Fruit fly (Drosophila melanogaster) whole organism, embryonic: ENCODE results near the gene CG42495.
A peak's percentile ranks its signal among the peaks of the same experiment; 100 is the strongest.

Experiments
- Asciz ChIP-seq: fragments of 200-800 bp; sonication (Bioruptor generic); optimal IDR thresholded peaks from 2 replicates; lab custom pipeline; 2017; ENCODE audit warnings: missing biosample characterization, mild to moderate bottlenecking, missing genetic modification characterization, missing genetic modification reagents
- CG11560 ChIP-seq: fragments of 200-800 bp; sonication (Bioruptor generic); IDR thresholded peaks from 3 replicates; pipeline ENCODE4 v1.3.6; 2022; ENCODE audit warnings: missing biosample characterization, missing genetic modification characterization
- CG1233 ChIP-seq: fragments of 200-800 bp; sonication (Bioruptor generic); optimal IDR thresholded peaks from 4 replicates; lab custom pipeline; 2018; ENCODE audit warnings: missing biosample characterization, mild to moderate bottlenecking, missing genetic modification characterization
- CG12659 ChIP-seq: fragments of 200-800 bp; sonication (Bioruptor generic); optimal IDR thresholded peaks from 3 replicates; lab custom pipeline; 2017; ENCODE audit warnings: mild to moderate bottlenecking, missing biosample characterization, missing genetic modification reagents, missing genetic modification characterization
- CG15011 ChIP-seq: fragments of 200-800 bp; sonication (Bioruptor generic); optimal IDR thresholded peaks from 3 replicates; lab custom pipeline; 2018; ENCODE audit warnings: missing biosample characterization, mild to moderate bottlenecking, missing genetic modification characterization
- CG15696 ChIP-seq: fragments of 200-800 bp; sonication (Bioruptor generic); optimal IDR thresholded peaks from 2 replicates; lab custom pipeline; 2019; ENCODE audit warnings: missing biosample characterization, mild to moderate bottlenecking, missing genetic modification characterization, moderate library complexity
- CG16863 ChIP-seq: fragments of 200-800 bp; sonication (Bioruptor generic); optimal IDR thresholded peaks from 3 replicates; lab custom pipeline; 2016; ENCODE audit warnings: missing biosample characterization, missing genetic modification characterization
- CG17361 ChIP-seq: fragments of 200-800 bp; sonication (Bioruptor generic); IDR thresholded peaks from 3 replicates; pipeline ENCODE4 v1.3.6; 2022; ENCODE audit warnings: missing biosample characterization, missing genetic modification characterization
- CG2202 ChIP-seq: fragments of 200-800 bp; sonication (Bioruptor generic); optimal IDR thresholded peaks from 2 replicates; lab custom pipeline; 2018; ENCODE audit warnings: missing biosample characterization, mild to moderate bottlenecking, missing genetic modification characterization
- CG2712 ChIP-seq: fragments of 200-800 bp; optimal IDR thresholded peaks from 3 replicates; lab custom pipeline; 2019; ENCODE audit warnings: missing biosample characterization, mild to moderate bottlenecking, missing genetic modification characterization, moderate library complexity
- CG2889 ChIP-seq: fragments of 200-800 bp; sonication (Bioruptor generic); IDR thresholded peaks from 3 replicates; pipeline ENCODE4 v1.3.6; 2022; ENCODE audit warnings: missing biosample characterization, missing genetic modification characterization
- CG32532 ChIP-seq: fragments of 200-800 bp; sonication (Bioruptor generic); IDR thresholded peaks from 2 replicates; pipeline ENCODE4 v1.3.6; 2022; ENCODE audit warnings: missing biosample characterization, missing genetic modification characterization
- CG33213 ChIP-seq: fragments of 200-800 bp; sonication (Bioruptor generic); optimal IDR thresholded peaks from 3 replicates; lab custom pipeline; 2016; ENCODE audit warnings: missing biosample characterization, missing genetic modification characterization
- CG4404 ChIP-seq: fragments of 200-800 bp; sonication (Bioruptor generic); IDR thresholded peaks from 2 replicates; pipeline ENCODE4 v1.3.6; 2022; ENCODE audit warnings: missing biosample characterization, missing genetic modification characterization
- CG5180 ChIP-seq: fragments of 200-800 bp; sonication (Bioruptor generic); optimal IDR thresholded peaks from 3 replicates; lab custom pipeline; 2017; ENCODE audit warnings: missing biosample characterization, missing genetic modification characterization, mild to moderate bottlenecking, moderate library complexity, missing genetic modification reagents
- CG5953 ChIP-seq: fragments of 200-800 bp; sonication (Bioruptor generic); IDR thresholded peaks from 2 replicates; pipeline ENCODE4 v1.3.6; 2022; ENCODE audit warnings: missing biosample characterization, missing genetic modification characterization
- CG6683 ChIP-seq: fragments of 200-800 bp; sonication (Bioruptor generic); optimal IDR thresholded peaks from 2 replicates; lab custom pipeline; 2017; ENCODE audit warnings: missing biosample characterization, mild to moderate bottlenecking, missing genetic modification characterization, missing genetic modification reagents
- CG7271 ChIP-seq: fragments of 200-800 bp; sonication (Bioruptor generic); optimal IDR thresholded peaks from 2 replicates; lab custom pipeline; 2018; ENCODE audit warnings: missing biosample characterization, mild to moderate bottlenecking, missing genetic modification characterization, moderate library complexity
- CG8388 ChIP-seq: fragments of 200-800 bp; sonication (Bioruptor generic); optimal IDR thresholded peaks from 2 replicates; lab custom pipeline; 2019; ENCODE audit warnings: missing biosample characterization, mild to moderate bottlenecking, missing genetic modification characterization, moderate library complexity
- CG8478 ChIP-seq: fragments of >200 bp; optimal IDR thresholded peaks from 2 replicates; lab custom pipeline; 2018
- CG9727 ChIP-seq: fragments of 200-800 bp; sonication (Bioruptor generic); optimal IDR thresholded peaks from 3 replicates; lab custom pipeline; 2017; ENCODE audit warnings: missing biosample characterization, mild to moderate bottlenecking, missing genetic modification characterization
- CHES-1-like ChIP-seq: fragments of 200-800 bp; sonication (Bioruptor generic); optimal IDR thresholded peaks from 2 replicates; lab custom pipeline; 2016; ENCODE audit warnings: missing biosample characterization, missing genetic modification characterization
- Eip74EF ChIP-seq, 2 experiments: fragments of 200-800 bp in 1 of 2; fragments of >200 bp in 1 of 2; sonication (Bioruptor generic) in 1 of 2; optimal IDR thresholded peaks; 2 replicates each; lab custom pipeline; 2017 to 2019; ENCODE audit warnings: missing biosample characterization in 2 of 2, missing genetic modification characterization in 2 of 2, mild to moderate bottlenecking in 1 of 2, moderate library complexity in 1 of 2
- HLH3B ChIP-seq: fragments of 200-800 bp; sonication (Bioruptor generic); IDR thresholded peaks from 2 replicates; pipeline ENCODE4 v1.3.6; 2022; ENCODE audit warnings: missing biosample characterization, missing genetic modification characterization
- MTF-1 ChIP-seq: fragments of 200-800 bp; sonication (Bioruptor generic); optimal IDR thresholded peaks from 2 replicates; lab custom pipeline; 2018; ENCODE audit warnings: missing biosample characterization, mild to moderate bottlenecking, missing genetic modification characterization, borderline replicate concordance
- NC2β ChIP-seq: fragments of 200-800 bp; sonication (Bioruptor generic); optimal IDR thresholded peaks from 2 replicates; lab custom pipeline; 2016; ENCODE audit warnings: missing biosample characterization, missing genetic modification characterization
- Optix ChIP-seq: fragments of 200-800 bp; sonication (Bioruptor generic); IDR thresholded peaks from 3 replicates; pipeline ENCODE4 v1.3.6; 2022; ENCODE audit warnings: missing biosample characterization, missing genetic modification characterization
- Poxn ChIP-seq: fragments of 200-800 bp; sonication (Bioruptor generic); IDR thresholded peaks from 2 replicates; pipeline ENCODE4 v1.3.6; 2022; ENCODE audit warnings: missing biosample characterization, missing genetic modification characterization
- Vsx1 ChIP-seq: fragments of 200-800 bp; sonication (Bioruptor generic); optimal IDR thresholded peaks from 2 replicates; lab custom pipeline; 2017; ENCODE audit warnings: missing biosample characterization, mild to moderate bottlenecking, missing genetic modification characterization, missing genetic modification reagents
- cad ChIP-seq: fragments of >200 bp; optimal IDR thresholded peaks from 2 replicates; lab custom pipeline; 2017; ENCODE audit warnings: missing biosample characterization, missing genetic modification characterization
- dimm ChIP-seq: fragments of 200-800 bp; sonication (Bioruptor generic); IDR thresholded peaks from 2 replicates; pipeline ENCODE4 v1.3.6; 2022; ENCODE audit warnings: missing biosample characterization, missing genetic modification characterization
- dysf ChIP-seq: fragments of 200-800 bp; sonication (Bioruptor generic); IDR thresholded peaks from 3 replicates; pipeline ENCODE4 v1.3.6; 2022; ENCODE audit warnings: missing biosample characterization, missing genetic modification characterization
- ems ChIP-seq: fragments of 200-800 bp; sonication (Bioruptor generic); optimal IDR thresholded peaks from 3 replicates; lab custom pipeline; 2016; ENCODE audit warnings: missing biosample characterization, missing genetic modification characterization
- fd64A ChIP-seq: fragments of 200-800 bp; sonication (Bioruptor generic); optimal IDR thresholded peaks from 3 replicates; lab custom pipeline; 2018; ENCODE audit warnings: missing biosample characterization, mild to moderate bottlenecking, missing genetic modification characterization
- gce ChIP-seq: fragments of 200-800 bp; sonication (Bioruptor generic); IDR thresholded peaks from 3 replicates; pipeline ENCODE4 v1.3.6; 2022; ENCODE audit warnings: missing biosample characterization, missing genetic modification characterization
- gcm2 ChIP-seq: fragments of 200-800 bp; sonication (Bioruptor generic); optimal IDR thresholded peaks from 2 replicates; lab custom pipeline; 2016; ENCODE audit warnings: missing biosample characterization, missing genetic modification characterization
- hth ChIP-seq: fragments of >200 bp; optimal IDR thresholded peaks from 2 replicates; lab custom pipeline; 2017; ENCODE audit warnings: inconsistent platforms
- insv ChIP-seq, 2 experiments: fragments of 200-800 bp; sonication (Bioruptor generic); optimal IDR thresholded peaks; 3 replicates each; lab custom pipeline; 2016 to 2018; ENCODE audit warnings: missing biosample characterization in 2 of 2, missing genetic modification characterization in 2 of 2
- klu ChIP-seq: fragments of 200-800 bp; sonication (Bioruptor generic); IDR thresholded peaks from 2 replicates; pipeline ENCODE4 v1.3.6; 2022; ENCODE audit warnings: missing biosample characterization, missing genetic modification characterization
- kni ChIP-seq: fragments of 200-800 bp; sonication (Bioruptor generic); optimal IDR thresholded peaks from 3 replicates; lab custom pipeline; 2017; ENCODE audit warnings: mild to moderate bottlenecking, missing biosample characterization, missing genetic modification reagents, missing genetic modification characterization
- lov ChIP-seq, 2 experiments: fragments of 200-800 bp in 1 of 2; fragments of >200 bp in 1 of 2; sonication (Bioruptor generic) in 1 of 2; IDR thresholded peaks in 1 of 2; optimal IDR thresholded peaks in 1 of 2; 2 replicates in 1 of 2; 3 replicates in 1 of 2; pipeline versions ENCODE4 v1.3.6 to Lab custom; 2017 to 2022; ENCODE audit warnings: missing biosample characterization in 1 of 2, missing genetic modification characterization in 1 of 2
- maf-S ChIP-seq: fragments of 200-800 bp; sonication (Bioruptor generic); optimal IDR thresholded peaks from 2 replicates; lab custom pipeline; 2016; ENCODE audit warnings: missing biosample characterization, missing genetic modification characterization
- mirr ChIP-seq: fragments of 200-800 bp; sonication (Bioruptor generic); optimal IDR thresholded peaks from 3 replicates; lab custom pipeline; 2018; ENCODE audit warnings: missing biosample characterization, mild to moderate bottlenecking, missing genetic modification characterization
- pum ChIP-seq: fragments of 200-800 bp; sonication (Bioruptor generic); optimal IDR thresholded peaks from 2 replicates; lab custom pipeline; 2016; ENCODE audit warnings: missing biosample characterization, missing genetic modification characterization
- sna ChIP-seq: fragments of 200-800 bp; sonication (Bioruptor generic); IDR thresholded peaks from 2 replicates; pipeline ENCODE4 v1.3.6; 2022; ENCODE audit warnings: missing biosample characterization, missing genetic modification characterization; ENCODE audit not compliant: partially characterized antibody
- tna ChIP-seq: fragments of 200-800 bp; sonication (Bioruptor generic); IDR thresholded peaks from 2 replicates; pipeline ENCODE4 v1.3.6; 2022; ENCODE audit warnings: missing biosample characterization, missing genetic modification characterization; ENCODE audit not compliant: partially characterized antibody
- tx ChIP-seq: fragments of 200-800 bp; sonication (Bioruptor generic); optimal IDR thresholded peaks from 2 replicates; lab custom pipeline; 2016; ENCODE audit warnings: missing biosample characterization, missing genetic modification characterization
- unpg ChIP-seq: fragments of 200-800 bp; sonication (Bioruptor generic); optimal IDR thresholded peaks from 3 replicates; lab custom pipeline; 2018; ENCODE audit warnings: missing biosample characterization, mild to moderate bottlenecking, missing genetic modification characterization, moderate library complexity
- vfl ChIP-seq: fragments of 200-800 bp; sonication (Bioruptor generic); optimal IDR thresholded peaks from 2 replicates; lab custom pipeline; 2016; ENCODE audit warnings: missing biosample characterization, missing genetic modification characterization
- vvl ChIP-seq: fragments of 200-800 bp; sonication (Bioruptor generic); IDR thresholded peaks from 2 replicates; pipeline ENCODE4 v1.3.6; 2022; ENCODE audit warnings: missing biosample characterization, missing genetic modification characterization
- wek ChIP-seq: fragments of 200-800 bp; sonication (Bioruptor generic); optimal IDR thresholded peaks from 3 replicates; lab custom pipeline; 2018; ENCODE audit warnings: missing biosample characterization, mild to moderate bottlenecking, missing genetic modification characterization, moderate library complexity

Gene CG42495

DNA sequence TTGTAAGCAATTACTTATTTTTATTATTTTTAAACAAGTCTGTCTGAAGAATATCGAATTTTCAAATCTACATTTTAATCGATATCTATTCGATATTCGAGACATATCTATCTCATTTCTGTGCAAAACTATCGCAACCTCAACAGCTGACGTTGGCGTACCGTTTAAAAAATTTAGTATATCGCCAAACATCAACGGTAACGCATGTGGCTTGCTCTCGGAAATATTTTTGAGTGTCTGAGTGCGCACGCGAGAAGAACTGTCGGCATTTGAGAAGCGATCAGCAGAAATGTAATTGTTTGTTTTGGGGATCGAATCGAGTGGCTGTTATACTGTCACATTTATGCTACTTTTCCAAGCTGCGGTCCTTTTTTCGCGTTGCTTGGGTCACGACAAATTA lies 41.4 kb upstream of the CG42495 start, which contains the start of gene MYPT-75D (continued):
- TF ChIP-seq Vsx1 (GFP tag; lab: Kevin White, UChicago) (no peak), gcm2 (peak; percentile 1), CG11560 (tag; lab: Robert Waterston, UW) (peak; percentile 96), CG2202 (tag; lab: Kevin White, UChicago) (peak; percentile 35), CG15011 (GFP tag; lab: Kevin White, UChicago) (no peak), vvl (peak; percentile 49), CHES-1-like (GFP tag; lab: Kevin White, UChicago) (peak; percentile 62), dysf (GFP tag; lab: Robert Waterston, UW) (no peak), CG33213 (GFP tag; lab: Kevin White, UChicago) (peak; percentile 30), kni (GFP tag; lab: Kevin White, UChicago) (peak; percentile 57), CG6683 (no peak), lov (optimal IDR thresholded peaks at IDR 0.05; lab: Kevin White, UChicago) (no peak), lov (GFP tag; IDR thresholded peaks at IDR 0.05; lab: Robert Waterston, UW) (no peak), vfl (no peak), pum (GFP tag; lab: Kevin White, UChicago) (no peak), CG15696 (no peak), CG9727 (no peak), CG8478 (lab: Kevin White, UChicago) (no peak), fd64A (no peak), Eip74EF (GFP tag; optimal IDR thresholded peaks at IDR 0.05; lab: Kevin White, UChicago) (peak in 1 of 2 experiments; percentile 19), CG8388 (no peak), insv (GFP tag; optimal IDR thresholded peaks at IDR 0.05; lab: Kevin White, UChicago) (peak in 1 of 2 experiments; percentile 42), HLH3B (GFP tag; lab: Robert Waterston, UW) (peak; percentile 43; the same call in 1 of the 2 replicates), CG4404 (GFP tag; lab: Robert Waterston, UW) (no peak), maf-S (GFP tag; lab: Kevin White, UChicago) (no peak), CG2889 (GFP tag; lab: Robert Waterston, UW) (no peak), CG5180 (GFP tag; lab: Kevin White, UChicago) (no peak), CG2712 (peak; percentile 46), CG7271 (tag; lab: Kevin White, UChicago) (peak; percentile 22), CG5953 (GFP tag; lab: Robert Waterston, UW) (no peak), ems (GFP tag; lab: Kevin White, UChicago) (peak; percentile 14), CG32532 (GFP tag; lab: Robert Waterston, UW) (peak; percentile 29; the same call in 1 of the 2 replicates), tx (GFP tag; lab: Kevin White, UChicago) (no peak), dimm (GFP tag; lab: Robert Waterston, UW) (no peak), Optix (GFP tag; lab: Robert Waterston, UW) (no peak), hth (lab: Kevin White, UChicago) (no peak), unpg (GFP tag; lab: Kevin White, UChicago) (peak; percentile 18), CG17361 (GFP tag; lab: Robert Waterston, UW) (no peak), mirr (peak; percentile 44), cad (GFP tag; lab: Kevin White, UChicago) (no peak), MTF-1 (GFP tag; lab: Kevin White, UChicago) (peak; percentile 30), klu (GFP tag; lab: Robert Waterston, UW) (no peak), sna (peak; percentile 79), tna (peak; percentile 89), wek (GFP tag; lab: Kevin White, UChicago) (peak; percentile 13), CG16863 (GFP tag; lab: Kevin White, UChicago) (peak; percentile 17), CG12659 (GFP tag; lab: Kevin White, UChicago) (peak; percentile 72), Asciz (GFP tag; lab: Kevin White, UChicago) (no peak), CG1233 (GFP tag; lab: Kevin White, UChicago) (no peak), gce (GFP tag; lab: Robert Waterston, UW) (no peak), Poxn (GFP tag; lab: Robert Waterston, UW) (no peak), NC2β (GFP tag; lab: Kevin White, UChicago) (no peak)
